Worm (Caenorhabditis elegans) whole organism, young adult: ENCODE results near the gene T20G5.9.

Experiments
- C06A6.2 ChIP-seq: fragments of 200-800 bp; sonication (Bioruptor generic); conservative IDR thresholded peaks from 2 replicates; pipeline ENCODE4 v1.3.6; 2022; ENCODE audit warnings: missing genetic modification characterization, missing compliant biosample characterization
- F22D6.2 ChIP-seq: sonication (generic microtip); optimal IDR thresholded peaks from 2 replicates; lab custom pipeline; 2016; ENCODE audit warnings: mild to moderate bottlenecking, missing genetic modification characterization, missing compliant biosample characterization
- F23B12.7 ChIP-seq: sonication (generic microtip); optimal IDR thresholded peaks from 2 replicates; lab custom pipeline; 2017; ENCODE audit warnings: missing genetic modification characterization, mild to moderate bottlenecking, missing compliant biosample characterization, antibody characterized with exemption, moderate library complexity; ENCODE audit not compliant: insufficient read depth
- F37B4.10 ChIP-seq: fragments of 200-800 bp; sonication (Bioruptor generic); IDR thresholded peaks from 2 replicates; pipeline ENCODE4 v1.3.6; 2022; ENCODE audit warnings: missing genetic modification characterization, missing compliant biosample characterization
- F52B5.7 ChIP-seq: sonication (generic microtip); optimal IDR thresholded peaks from 2 replicates; lab custom pipeline; 2016; ENCODE audit warnings: mild to moderate bottlenecking, missing genetic modification characterization, missing compliant biosample characterization
- K12H6.12 ChIP-seq: fragments of 200-800 bp; sonication (Bioruptor generic); optimal IDR thresholded peaks from 2 replicates; lab custom pipeline; 2018; ENCODE audit warnings: mild to moderate bottlenecking, missing genetic modification characterization, missing compliant biosample characterization
- T26A5.8 ChIP-seq: sonication (generic microtip); optimal IDR thresholded peaks from 2 replicates; lab custom pipeline; 2016; ENCODE audit warnings: missing genetic modification characterization, missing compliant biosample characterization
- Y53G8AR.9 ChIP-seq: fragments of 200-800 bp; sonication (Bioruptor generic); conservative IDR thresholded peaks from 2 replicates; pipeline ENCODE4 v1.3.6; 2022; ENCODE audit warnings: missing genetic modification reagents, missing genetic modification characterization, missing compliant biosample characterization
- ZK185.1 ChIP-seq: sonication (generic microtip); optimal IDR thresholded peaks from 2 replicates; lab custom pipeline; 2016; ENCODE audit warnings: mild to moderate bottlenecking, missing genetic modification characterization, missing compliant biosample characterization; ENCODE audit not compliant: poor library complexity, severe bottlenecking
- ama-1 ChIP-seq, 3 experiments: fragments of 150-350 bp in 1 of 3; sonication (generic microtip) in 2 of 3; optimal IDR thresholded peaks; 2 replicates each; lab custom pipeline; 2014 to 2018; ENCODE audit warnings: missing biosample characterization in 2 of 3, missing genetic modification characterization in 2 of 3, missing genetic modification reagents in 2 of 3
- atf-7 ChIP-seq: sonication (generic microtip); optimal IDR thresholded peaks from 2 replicates; lab custom pipeline; 2017; ENCODE audit warnings: mild to moderate bottlenecking, missing genetic modification characterization, missing compliant biosample characterization
- attf-5 ChIP-seq: fragments of 200-800 bp; sonication (Bioruptor generic); optimal IDR thresholded peaks from 2 replicates; lab custom pipeline; 2018; ENCODE audit warnings: mild to moderate bottlenecking, missing genetic modification characterization, missing compliant biosample characterization
- bed-1 ChIP-seq: fragments of 200-800 bp; sonication (Bioruptor generic); IDR thresholded peaks from 2 replicates; pipeline ENCODE4 v1.3.6; 2022; ENCODE audit warnings: missing genetic modification reagents, missing genetic modification characterization, missing compliant biosample characterization
- bed-2 ChIP-seq: fragments of 200-800 bp; sonication (Bioruptor generic); IDR thresholded peaks from 2 replicates; pipeline ENCODE4 v1.3.6; 2022; ENCODE audit warnings: missing genetic modification reagents, missing genetic modification characterization, missing compliant biosample characterization
- ceh-79 ChIP-seq: sonication (generic microtip); optimal IDR thresholded peaks from 2 replicates; lab custom pipeline; 2017; ENCODE audit warnings: mild to moderate bottlenecking, missing genetic modification characterization, missing compliant biosample characterization
- chd-7 ChIP-seq: sonication (generic microtip); optimal IDR thresholded peaks from 2 replicates; lab custom pipeline; 2016; ENCODE audit warnings: mild to moderate bottlenecking, missing genetic modification characterization, moderate library complexity, missing compliant biosample characterization
- dox-1 ChIP-seq: fragments of 200-800 bp; sonication (Bioruptor generic); IDR thresholded peaks from 2 replicates; pipeline ENCODE4 v1.3.6; 2022; ENCODE audit warnings: missing genetic modification reagents, missing genetic modification characterization, missing compliant biosample characterization
- egl-18 ChIP-seq: fragments of 200-800 bp; sonication (Bioruptor generic); IDR thresholded peaks from 2 replicates; pipeline ENCODE4 v1.3.6; 2022; ENCODE audit warnings: missing genetic modification reagents, missing genetic modification characterization, missing compliant biosample characterization
- egl-44 ChIP-seq: fragments of 200-800 bp; sonication (Bioruptor generic); IDR thresholded peaks from 2 replicates; pipeline ENCODE4 v1.3.6; 2022; ENCODE audit warnings: missing genetic modification reagents, missing genetic modification characterization, missing compliant biosample characterization
- fkh-3 ChIP-seq: sonication (generic microtip); optimal IDR thresholded peaks from 2 replicates; lab custom pipeline; 2016; ENCODE audit warnings: mild to moderate bottlenecking, missing genetic modification characterization, missing compliant biosample characterization
- gei-17 ChIP-seq: fragments of 200-800 bp; sonication (Bioruptor generic); optimal IDR thresholded peaks from 2 replicates; lab custom pipeline; 2018; ENCODE audit warnings: mild to moderate bottlenecking, missing genetic modification characterization, missing compliant biosample characterization
- him-1 ChIP-seq: sonication (generic microtip); optimal IDR thresholded peaks from 2 replicates; lab custom pipeline; 2016; ENCODE audit warnings: missing genotype, missing genetic modification reagents, missing genetic modification characterization, missing compliant biosample characterization
- let-607 ChIP-seq, 2 experiments: fragments of 200-800 bp in 1 of 2; sonication (Bioruptor generic) in 1 of 2; sonication (generic microtip) in 1 of 2; optimal IDR thresholded peaks; 2 replicates each; lab custom pipeline; 2016 to 2018; ENCODE audit warnings: mild to moderate bottlenecking in 2 of 2, missing compliant biosample characterization in 2 of 2, missing genetic modification characterization in 2 of 2, moderate library complexity in 2 of 2, missing genotype in 1 of 2
- lsl-1 ChIP-seq: fragments of 200-800 bp; sonication (Bioruptor generic); optimal IDR thresholded peaks from 2 replicates; lab custom pipeline; 2018; ENCODE audit warnings: mild to moderate bottlenecking, missing genetic modification characterization, moderate library complexity, missing compliant biosample characterization
- madf-3 ChIP-seq: fragments of 200-800 bp; sonication (Bioruptor generic); IDR thresholded peaks from 2 replicates; pipeline ENCODE4 v1.3.6; 2022; ENCODE audit warnings: missing genetic modification reagents, missing genetic modification characterization, missing compliant biosample characterization
- mel-28 ChIP-seq: sonication (generic microtip); optimal IDR thresholded peaks from 2 replicates; lab custom pipeline; 2016; ENCODE audit warnings: borderline replicate concordance, mild to moderate bottlenecking, missing genetic modification characterization, missing compliant biosample characterization
- nfya-2 ChIP-seq: fragments of 200-800 bp; sonication (Bioruptor generic); IDR thresholded peaks from 2 replicates; pipeline ENCODE4 v1.3.6; 2022; ENCODE audit warnings: missing genetic modification reagents, missing genetic modification characterization, missing compliant biosample characterization
- rcor-1 ChIP-seq: fragments of 200-800 bp; sonication (Bioruptor generic); IDR thresholded peaks from 2 replicates; pipeline ENCODE4 v1.3.6; 2022; ENCODE audit warnings: missing genetic modification reagents, missing genetic modification characterization, missing compliant biosample characterization
- rec-8 ChIP-seq, 2 experiments: sonication (generic microtip); optimal IDR thresholded peaks; 2 replicates each; lab custom pipeline; 2016; ENCODE audit warnings: mild to moderate bottlenecking in 2 of 2, missing genetic modification characterization in 2 of 2, missing genetic modification reagents in 2 of 2, missing genotype in 2 of 2, missing biosample characterization in 1 of 2, missing compliant biosample characterization in 1 of 2, moderate library complexity in 1 of 2
- rpc-1 ChIP-seq, 2 experiments: fragments of 150-350 bp in 1 of 2; sonication (generic microtip) in 1 of 2; optimal IDR thresholded peaks; 2 replicates each; lab custom pipeline; 2014 to 2018; ENCODE audit warnings: missing biosample characterization in 1 of 2, missing genetic modification characterization in 1 of 2, missing genetic modification reagents in 1 of 2, missing genotype in 1 of 2
- sdz-38 ChIP-seq: sonication (generic microtip); optimal IDR thresholded peaks from 2 replicates; lab custom pipeline; 2016; ENCODE audit warnings: missing genotype, missing genetic modification characterization, missing compliant biosample characterization
- zim-3 ChIP-seq: sonication (generic microtip); optimal IDR thresholded peaks from 2 replicates; lab custom pipeline; 2017; ENCODE audit warnings: mild to moderate bottlenecking, missing genetic modification characterization, moderate library complexity, missing compliant biosample characterization
- ztf-26 ChIP-seq: sonication (generic microtip); optimal IDR thresholded peaks from 2 replicates; lab custom pipeline; 2017; ENCODE audit warnings: missing genetic modification characterization, missing compliant biosample characterization
- ztf-28 ChIP-seq: fragments of 200-800 bp; sonication (Bioruptor generic); IDR thresholded peaks from 2 replicates; pipeline ENCODE4 v1.3.6; 2022; ENCODE audit warnings: missing genetic modification reagents, missing genetic modification characterization, missing compliant biosample characterization
- ztf-3 ChIP-seq: fragments of 200-800 bp; sonication (Bioruptor generic); optimal IDR thresholded peaks from 2 replicates; lab custom pipeline; 2018; ENCODE audit warnings: mild to moderate bottlenecking, missing genetic modification characterization, missing compliant biosample characterization
- ztf-6 ChIP-seq: fragments of 200-800 bp; sonication (Bioruptor generic); IDR thresholded peaks from 2 replicates; pipeline ENCODE4 v1.3.6; 2022; ENCODE audit warnings: missing genetic modification reagents, missing genetic modification characterization, missing compliant biosample characterization

Gene T20G5.9

ce11 chrIII:10186160-10186559, 23.5 kb upstream of the T20G5.9 start, which contains the start of gene unc-47:
TSS of gene unc-47 (minus strand) at chrIII:10186260.
- TF ChIP-seq dox-1 (GFP tag; lab: Robert Waterston, UW) (no peak), chd-7 (tag; lab: Kevin White, UChicago) (no peak), F22D6.2 (tag; lab: Kevin White, UChicago) (no peak), him-1 (tag; lab: Kevin White, UChicago) (no peak), egl-44 (GFP tag; lab: Robert Waterston, UW) (no peak), ztf-28 (GFP tag; lab: Robert Waterston, UW) (no peak), let-607 (tag; optimal IDR thresholded peaks at IDR 0.05; lab: Kevin White, UChicago) (no peak), gei-17 (GFP tag; lab: Kevin White, UChicago) (no peak), sdz-38 (no peak), F23B12.7 (tag; lab: Kevin White, UChicago) (no peak), F52B5.7 (tag; lab: Kevin White, UChicago) (no peak), fkh-3 (tag; lab: Kevin White, UChicago) (no peak), ama-1 (optimal IDR thresholded peaks at IDR 0.05; lab: Kevin White, UChicago) (no peak), ama-1 (GFP tag; optimal IDR thresholded peaks at IDR 0.05; lab: Kevin White, UChicago) (no peak)
- TF ChIP-seq, all 124 proteins: peak for 0

DNA sequence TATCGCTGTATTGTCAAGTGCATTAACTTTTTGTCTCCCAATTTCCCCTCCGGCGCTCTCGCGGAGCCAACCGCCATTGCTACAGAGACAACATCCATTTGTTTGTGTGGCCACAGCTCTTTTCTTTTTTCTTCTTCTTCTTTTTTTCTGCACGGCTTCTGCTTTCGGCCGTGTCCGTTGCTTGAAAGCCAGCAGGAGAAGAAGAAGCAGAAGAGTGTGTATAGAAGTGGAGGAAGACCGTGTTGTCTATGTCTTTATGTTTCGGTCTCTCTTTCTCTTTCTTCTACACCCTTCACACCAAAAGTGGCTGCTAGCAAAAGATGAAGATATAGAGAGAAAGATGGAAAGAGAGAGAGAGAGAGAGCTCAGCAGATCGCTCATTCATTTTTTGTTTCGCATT, 21.8 kb upstream of the T20G5.9 start:
- TF ChIP-seq K12H6.12 (peak; percentile 22), rpc-1 (optimal IDR thresholded peaks at IDR 0.05; lab: Kevin White, UChicago) (no peak), rpc-1 (tag; optimal IDR thresholded peaks at IDR 0.05; lab: Kevin White, UChicago) (no peak)

- TF ChIP-seq fkh-3 (tag; lab: Kevin White, UChicago) (no peak), T26A5.8 (tag; lab: Kevin White, UChicago) (no peak), rpc-1 (optimal IDR thresholded peaks at IDR 0.05; lab: Kevin White, UChicago) (no peak), rpc-1 (tag; optimal IDR thresholded peaks at IDR 0.05; lab: Kevin White, UChicago) (no peak), egl-44 (GFP tag; lab: Robert Waterston, UW) (no peak), madf-3 (GFP tag; lab: Robert Waterston, UW) (no peak)
Measured at ce11 chrIII:10188912-10189311, 20.7 kb upstream of the T20G5.9 start, which contains the start of gene epac-1. TSS of gene epac-1 (plus strand) at chrIII:10189212.

ce11 chrIII:10194569-10194968, 15.1 kb upstream of the T20G5.9 start:
- TF ChIP-seq zim-3 (tag; lab: Kevin White, UChicago) (no peak), K12H6.12 (no peak), egl-18 (no peak), rec-8 (tag; optimal IDR thresholded peaks at IDR 0.05; lab: Kevin White, UChicago) (no peak), atf-7 (no peak), ztf-28 (GFP tag; lab: Robert Waterston, UW) (no peak), F37B4.10 (GFP tag; lab: Robert Waterston, UW) (no peak), nfya-2 (GFP tag; lab: Robert Waterston, UW) (no peak), ZK185.1 (no peak), ama-1 (optimal IDR thresholded peaks at IDR 0.05; lab: Kevin White, UChicago) (no peak), ama-1 (GFP tag; optimal IDR thresholded peaks at IDR 0.05; lab: Kevin White, UChicago) (no peak), ceh-79 (tag; lab: Kevin White, UChicago) (no peak)

DNA sequence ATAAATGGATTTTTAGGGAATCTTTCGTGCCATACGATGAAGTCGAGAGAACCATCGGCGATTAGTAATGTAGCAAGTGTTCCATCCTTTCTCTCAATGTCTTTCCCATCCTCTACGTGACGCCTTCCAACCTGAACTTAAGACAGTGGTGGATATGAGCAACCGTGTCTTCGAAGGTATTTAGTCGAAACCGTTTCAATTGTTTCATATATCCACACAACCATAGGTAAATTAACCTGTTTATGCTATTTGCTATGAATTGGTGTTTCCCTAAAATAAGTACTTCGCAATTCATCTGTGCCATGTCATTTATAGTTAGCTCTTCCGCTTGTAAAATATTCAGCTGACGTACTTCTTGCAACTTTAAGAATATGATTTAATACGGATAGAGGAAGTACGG, 13.7 kb upstream of the T20G5.9 start:
- TF ChIP-seq mel-28 = no peak
- no peak for TF ChIP-seq rcor-1
- TF ChIP-seq lsl-1 = no peak
- no peak for TF ChIP-seq C06A6.2
- TF ChIP-seq ztf-3 (GFP tag; lab: Kevin White, UChicago) = no peak
- no peak for TF ChIP-seq let-607 (tag; optimal IDR thresholded peaks at IDR 0.05; lab: Kevin White, UChicago)
- no peak for TF ChIP-seq ztf-26 (tag; lab: Kevin White, UChicago)
- no peak for TF ChIP-seq bed-1 (GFP tag; lab: Robert Waterston, UW)
- no peak for TF ChIP-seq Y53G8AR.9
- TF ChIP-seq ztf-6 (GFP tag; lab: Robert Waterston, UW) = no peak
- no peak for TF ChIP-seq attf-5 (GFP tag; lab: Kevin White, UChicago)
- no peak for TF ChIP-seq bed-2 (GFP tag; lab: Robert Waterston, UW)
